Worm (Caenorhabditis elegans) whole organism, early embryonic: ENCODE measurements around the gene K07F5.15.
"Not testable (repeated sequence)": the region's sequence is repeated elsewhere in the genome, so short reads cannot be mapped to it uniquely, and the experiment has no call there.

Experiments used
- B0310.2 ChIP-seq: sonication (generic microtip); optimal IDR thresholded peaks from 2 replicates; lab custom pipeline; 2016; ENCODE audit warnings: mild to moderate bottlenecking, missing genetic modification characterization, missing compliant biosample characterization
- F13C5.2 ChIP-seq: sonication (generic microtip); optimal IDR thresholded peaks from 2 replicates; lab custom pipeline; 2017; ENCODE audit warnings: mild to moderate bottlenecking, missing genetic modification characterization, inconsistent platforms, missing compliant biosample characterization
- aly-1 ChIP-seq: sonication (generic microtip); optimal IDR thresholded peaks from 2 replicates; lab custom pipeline; 2016; ENCODE audit warnings: missing genetic modification characterization, missing compliant biosample characterization
- ama-1 ChIP-seq: fragments of 150-350 bp; optimal IDR thresholded peaks from 2 replicates; lab custom pipeline; 2014
- ceh-13 ChIP-seq: fragments of 200-800 bp; sonication (Bioruptor generic); optimal IDR thresholded peaks from 2 replicates; lab custom pipeline; 2018; ENCODE audit warnings: mild to moderate bottlenecking, missing genetic modification characterization, missing compliant biosample characterization
- ceh-36 ChIP-seq: sonication (generic microtip); optimal IDR thresholded peaks from 2 replicates; lab custom pipeline; 2016; ENCODE audit warnings: missing genetic modification characterization, inconsistent platforms, missing compliant biosample characterization
- ets-7 ChIP-seq: sonication (generic microtip); optimal IDR thresholded peaks from 2 replicates; lab custom pipeline; 2016; ENCODE audit warnings: missing genotype, missing genetic modification characterization, missing compliant biosample characterization
- flt-1 ChIP-seq: fragments of 200-800 bp; sonication (Bioruptor generic); IDR thresholded peaks from 2 replicates; pipeline ENCODE4 v1.3.6; 2022; ENCODE audit warnings: missing genetic modification characterization, missing compliant biosample characterization
- hmbx-1 ChIP-seq: sonication (generic microtip); optimal IDR thresholded peaks from 2 replicates; lab custom pipeline; 2016; ENCODE audit warnings: mild to moderate bottlenecking, missing genetic modification characterization, missing compliant biosample characterization
- hmg-4 ChIP-seq: fragments of 200-800 bp; sonication (Bioruptor generic); optimal IDR thresholded peaks from 2 replicates; lab custom pipeline; 2018; ENCODE audit warnings: mild to moderate bottlenecking, missing genetic modification characterization, missing compliant biosample characterization
- hnd-1 ChIP-seq: sonication (generic microtip); optimal IDR thresholded peaks from 2 replicates; lab custom pipeline; 2016; ENCODE audit warnings: missing genetic modification characterization, missing compliant biosample characterization
- pes-1 ChIP-seq: fragments of 200-800 bp; sonication (Bioruptor generic); IDR thresholded peaks from 2 replicates; pipeline ENCODE4 v1.3.6; 2022; ENCODE audit warnings: missing genetic modification reagents, missing genetic modification characterization, missing compliant biosample characterization
- scrt-1 ChIP-seq: fragments of 200-800 bp; sonication (Bioruptor generic); IDR thresholded peaks from 2 replicates; pipeline ENCODE4 v1.3.6; 2022; ENCODE audit warnings: missing genetic modification characterization, missing compliant biosample characterization
- sea-1 ChIP-seq: fragments of 200-800 bp; sonication (Bioruptor generic); conservative IDR thresholded peaks from 2 replicates; pipeline ENCODE4 v1.3.6; 2022; ENCODE audit warnings: missing genetic modification characterization, missing compliant biosample characterization
- tbx-11 ChIP-seq: fragments of 200-800 bp; sonication (Bioruptor generic); IDR thresholded peaks from 2 replicates; pipeline ENCODE4 v1.3.6; 2022; ENCODE audit warnings: missing genetic modification characterization, missing compliant biosample characterization
- tbx-37 ChIP-seq: fragments of 200-800 bp; sonication (Bioruptor generic); conservative IDR thresholded peaks from 2 replicates; pipeline ENCODE4 v1.3.6; 2022; ENCODE audit warnings: missing genetic modification reagents, missing genetic modification characterization, missing compliant biosample characterization
- tra-4 ChIP-seq: sonication (generic microtip); optimal IDR thresholded peaks from 2 replicates; lab custom pipeline; 2017; ENCODE audit warnings: missing genetic modification characterization, missing compliant biosample characterization

The K07F5.15 gene

ce11 chrIV:9875646-9876045 is 10.8 kb downstream of the K07F5.15 start:
- no peak for TF ChIP-seq tbx-37 (GFP tag; lab: Robert Waterston, UW)

ce11 chrIV:9878893-9879379 is 14.1 kb downstream of the K07F5.15 start, which contains the start of gene nhr-4:
TSS of gene nhr-4 (plus strand) at chrIV:9879329.
- no peak for TF ChIP-seq hnd-1 (tag; lab: Kevin White, UChicago)
- TF ChIP-seq F13C5.2 (tag; lab: Kevin White, UChicago), result no peak
- no peak for TF ChIP-seq tbx-11
- no peak for TF ChIP-seq ama-1 (lab: Kevin White, UChicago)
- no peak for TF ChIP-seq aly-1 (tag; lab: Kevin White, UChicago)
- no peak for TF ChIP-seq tra-4 (tag; lab: Kevin White, UChicago)
- TF ChIP-seq pes-1, result no peak
- TF ChIP-seq B0310.2, result no peak

ce11 chrIV:9884257-9884656 is 19.4 kb downstream of the K07F5.15 start, which contains the start of the genes prp-18 and mccc-1:
TSS of gene prp-18 (minus strand) at chrIV:9884383.
TSS of gene mccc-1 (plus strand) at chrIV:9884570.
- TF ChIP-seq hnd-1 (tag; lab: Kevin White, UChicago) (no peak), F13C5.2 (tag; lab: Kevin White, UChicago) (no peak), hmg-4 (GFP tag; lab: Kevin White, UChicago) (no peak), ama-1 (lab: Kevin White, UChicago) (no peak), tbx-11 (no peak), tra-4 (tag; lab: Kevin White, UChicago) (no peak), aly-1 (tag; lab: Kevin White, UChicago) (no peak), ets-7 (no peak), pes-1 (no peak), ceh-36 (tag; lab: Kevin White, UChicago) (no peak), ceh-13 (GFP tag; lab: Kevin White, UChicago) (no peak), flt-1 (GFP tag; lab: Robert Waterston, UW) (no peak), tbx-37 (GFP tag; lab: Robert Waterston, UW) (no peak), sea-1 (GFP tag; lab: Robert Waterston, UW) (no peak), B0310.2 (no peak), hmbx-1 (tag; lab: Kevin White, UChicago) (no peak)

ce11 chrIV:9889857-9890256 is 25.0 kb downstream of the K07F5.15 start, which contains the start of gene ttbk-3:
TSS of gene ttbk-3 (minus strand) at chrIV:9889957.
- TF ChIP-seq ceh-13 (GFP tag; lab: Kevin White, UChicago) (no peak), aly-1 (tag; lab: Kevin White, UChicago) (no peak), ama-1 (lab: Kevin White, UChicago) (no peak), ceh-36 (tag; lab: Kevin White, UChicago) (no peak), ets-7 (no peak), sea-1 (GFP tag; lab: Robert Waterston, UW) (no peak), pes-1 (no peak)

ce11 chrIV:9891938-9892337 is 27.1 kb downstream of the K07F5.15 start, which contains the start of gene F32B6.4:
TSS of gene F32B6.4 (minus strand) at chrIV:9892038.
- TF ChIP-seq ama-1 (lab: Kevin White, UChicago), result no peak
- no peak for TF ChIP-seq pes-1
- no peak for TF ChIP-seq ceh-36 (tag; lab: Kevin White, UChicago)
- TF ChIP-seq hnd-1 (tag; lab: Kevin White, UChicago), result no peak
- no peak for TF ChIP-seq B0310.2
- TF ChIP-seq tra-4 (tag; lab: Kevin White, UChicago), result no peak
- no peak for TF ChIP-seq ceh-13 (GFP tag; lab: Kevin White, UChicago)
- no peak for TF ChIP-seq tbx-11
- no peak for TF ChIP-seq tbx-37 (GFP tag; lab: Robert Waterston, UW)
- no peak for TF ChIP-seq sea-1 (GFP tag; lab: Robert Waterston, UW)
- TF ChIP-seq ets-7, result no peak
- no peak for TF ChIP-seq F13C5.2 (tag; lab: Kevin White, UChicago)
- TF ChIP-seq scrt-1 (GFP tag; lab: Robert Waterston, UW), result no peak
- TF ChIP-seq hmbx-1 (tag; lab: Kevin White, UChicago), result no peak
- TF ChIP-seq flt-1 (GFP tag; lab: Robert Waterston, UW), result no peak
- TF ChIP-seq hmg-4 (GFP tag; lab: Kevin White, UChicago), result no peak
- TF ChIP-seq aly-1 (tag; lab: Kevin White, UChicago), result no peak

- TF ChIP-seq flt-1 (GFP tag; lab: Robert Waterston, UW); ceh-36 (tag; lab: Kevin White, UChicago); ceh-13 (GFP tag; lab: Kevin White, UChicago): not testable (repeated sequence)
Measured at ce11 chrIV:9893649-9894048, 28.8 kb downstream of the K07F5.15 start, which contains the start of gene sss-1. TSS of gene sss-1 (minus strand) at chrIV:9893749.

- not testable (repeated sequence) for TF ChIP-seq ets-7; pes-1; sea-1 (GFP tag; lab: Robert Waterston, UW)
Measured at ce11 chrIV:9894331-9894730, 29.5 kb downstream of the K07F5.15 start, which contains the start of gene msp-77. TSS of gene msp-77 (plus strand) at chrIV:9894631.

- TF ChIP-seq aly-1 (tag; lab: Kevin White, UChicago), result no peak
- no peak for TF ChIP-seq flt-1 (GFP tag; lab: Robert Waterston, UW)
- TF ChIP-seq tra-4 (tag; lab: Kevin White, UChicago), result no peak
- no peak for TF ChIP-seq ets-7
- TF ChIP-seq sea-1 (GFP tag; lab: Robert Waterston, UW), result no peak
- no peak for TF ChIP-seq hnd-1 (tag; lab: Kevin White, UChicago)
- no peak for TF ChIP-seq ceh-13 (GFP tag; lab: Kevin White, UChicago)
- TF ChIP-seq hmbx-1 (tag; lab: Kevin White, UChicago), result no peak
- TF ChIP-seq tbx-37 (GFP tag; lab: Robert Waterston, UW), result no peak
- TF ChIP-seq hmg-4 (GFP tag; lab: Kevin White, UChicago), result no peak
- TF ChIP-seq tbx-11, result no peak
- no peak for TF ChIP-seq F13C5.2 (tag; lab: Kevin White, UChicago)
- no peak for TF ChIP-seq scrt-1 (GFP tag; lab: Robert Waterston, UW)
- TF ChIP-seq ceh-36 (tag; lab: Kevin White, UChicago), result no peak
Measured at ce11 chrIV:9895088-9895487, 30.2 kb downstream of the K07F5.15 start, which contains the start of gene ssp-32. TSS of gene ssp-32 (plus strand) at chrIV:9895388.
